Fruit fly (Drosophila melanogaster): Measurements from ENCODE around the gene TTLL3A.

TTLL3A gene

DNA sequence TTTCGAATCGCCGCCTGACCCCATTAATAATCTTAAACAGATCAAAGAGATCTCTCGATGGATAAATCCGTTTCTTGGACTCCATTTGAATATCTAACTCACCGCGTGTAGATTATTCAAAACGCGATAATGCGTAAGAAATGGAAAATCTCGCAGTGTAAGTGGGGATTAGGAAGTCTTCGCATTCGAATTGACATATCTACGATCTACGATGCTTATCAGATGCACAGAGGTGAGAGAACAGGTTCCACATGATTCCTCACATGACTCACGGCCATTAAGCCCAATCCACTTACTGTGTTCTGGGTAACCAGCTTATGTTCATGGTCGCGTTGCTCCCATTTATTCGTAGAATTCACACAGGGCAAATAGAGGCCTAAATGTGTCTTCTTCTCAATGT, 43.8 kb downstream of the TTLL3A start:
- TF ChIP-seq CG17801 (GFP tag; optimal IDR thresholded peaks at IDR 0.05; ENCODE audit: partially characterized antibody): no peak

DNA sequence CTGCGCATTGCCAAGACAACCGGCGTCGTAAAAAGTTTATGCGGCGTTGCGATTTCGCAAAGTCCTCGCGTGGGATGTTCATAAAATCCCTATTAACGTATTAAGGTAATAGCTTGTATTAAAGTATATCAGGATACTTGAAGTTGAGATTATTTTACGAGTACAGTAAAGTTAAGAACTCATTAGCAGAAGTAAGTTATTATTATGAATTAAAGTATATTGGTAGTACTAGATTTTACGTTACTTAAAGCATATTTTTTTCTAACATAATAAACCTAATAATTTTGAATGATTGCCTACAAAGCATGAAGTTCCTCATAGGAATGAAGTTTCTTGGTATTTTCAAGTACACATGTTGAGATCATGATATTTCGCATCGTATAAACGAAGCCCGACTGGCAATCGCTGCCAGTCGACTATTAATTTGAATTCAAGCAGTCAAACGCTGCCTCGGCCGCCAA, 46.2 kb downstream of the TTLL3A start:
- TF ChIP-seq CG17801 (GFP tag; optimal IDR thresholded peaks at IDR 0.05; ENCODE audit: partially characterized antibody): no peak

DNA sequence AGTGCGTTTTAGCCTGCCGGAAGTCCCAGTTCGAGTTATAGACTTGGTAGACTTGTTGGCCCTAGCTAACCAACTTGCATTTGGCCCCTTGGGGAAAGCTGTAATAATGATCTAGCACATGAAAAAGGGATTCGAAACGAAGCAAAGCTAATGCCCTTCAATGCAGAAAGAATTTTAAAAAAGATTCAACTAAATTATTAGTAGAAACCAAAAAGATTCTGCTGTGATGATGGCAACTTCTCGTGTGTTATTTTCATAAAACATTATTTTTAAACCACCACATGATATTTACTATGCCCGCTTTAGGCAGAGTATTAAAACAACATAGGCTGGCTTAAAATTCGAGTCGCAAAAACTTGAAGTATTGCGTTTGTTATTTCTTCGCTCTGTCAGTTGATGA, 47.9 kb downstream of the TTLL3A start:
- TF ChIP-seq CG17801 (GFP tag; optimal IDR thresholded peaks at IDR 0.05; ENCODE audit: partially characterized antibody): no peak

DNA sequence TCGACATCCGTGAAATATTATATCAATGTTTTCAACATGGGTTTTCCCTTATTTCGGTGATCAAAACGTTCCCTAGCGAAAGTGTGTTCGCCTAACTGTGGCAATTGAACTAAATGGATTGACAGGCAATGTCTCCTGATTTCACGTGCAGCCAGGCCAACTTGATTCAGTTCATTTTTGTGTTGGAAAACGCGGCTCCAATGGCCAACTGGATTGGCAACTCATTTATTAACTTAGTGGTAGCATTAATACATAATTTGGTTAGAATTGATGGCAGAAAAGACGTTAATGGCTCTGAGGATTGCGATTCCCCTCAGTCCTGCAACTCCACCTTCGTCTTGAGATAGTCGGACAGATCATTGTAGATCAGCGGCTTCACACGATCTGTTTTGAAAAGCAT, 53.4 kb downstream of the TTLL3A start, which contains the start of gene CG11327:
TSS of gene CG11327 (minus strand) at position 101 of the 400 bp plus-strand sequence.
- no peak for TF ChIP-seq CG17801 (GFP tag; optimal IDR thresholded peaks at IDR 0.05; ENCODE audit: partially characterized antibody)

All from ovary, adult (tissue).